Fruit fly (Drosophila melanogaster) whole organism, embryonic: Measurements from ENCODE around the gene CkIIbeta.

ENCODE experiments used
- CG11085 ChIP-seq: fragments of 200-800 bp; sonication (Bioruptor generic); IDR thresholded peaks from 2 replicates; pipeline ENCODE4 v1.3.6; 2022; ENCODE audit warnings: missing biosample characterization, missing genetic modification characterization
- CG12391 ChIP-seq: fragments of 200-800 bp; sonication (Bioruptor generic); optimal IDR thresholded peaks from 3 replicates; lab custom pipeline; 2018; ENCODE audit warnings: missing biosample characterization, mild to moderate bottlenecking, missing genetic modification characterization, moderate library complexity
- CG13287 ChIP-seq: fragments of 200-800 bp; sonication (Bioruptor generic); IDR thresholded peaks from 2 replicates; pipeline ENCODE4 v1.3.6; 2022; ENCODE audit warnings: missing biosample characterization, missing genetic modification characterization; ENCODE audit not compliant: partially characterized antibody
- CG13624 ChIP-seq: fragments of 200-800 bp; sonication (Bioruptor generic); optimal IDR thresholded peaks from 2 replicates; lab custom pipeline; 2016; ENCODE audit warnings: missing biosample characterization, missing genetic modification characterization
- CG15514 ChIP-seq: fragments of 200-800 bp; sonication (Bioruptor generic); optimal IDR thresholded peaks from 3 replicates; lab custom pipeline; 2017; ENCODE audit warnings: missing biosample characterization, missing genetic modification characterization, mild to moderate bottlenecking, moderate library complexity, missing genetic modification reagents
- CG1603 ChIP-seq: fragments of 200-800 bp; sonication (Bioruptor generic); optimal IDR thresholded peaks from 2 replicates; lab custom pipeline; 2019; ENCODE audit warnings: missing biosample characterization, mild to moderate bottlenecking, missing genetic modification characterization, moderate library complexity
- CG17186 ChIP-seq: fragments of 200-800 bp; sonication (Bioruptor generic); optimal IDR thresholded peaks from 3 replicates; lab custom pipeline; 2017; ENCODE audit warnings: missing biosample characterization, missing genetic modification reagents, missing genetic modification characterization
- CG17385 ChIP-seq: fragments of 200-800 bp; sonication (Bioruptor generic); optimal IDR thresholded peaks from 3 replicates; lab custom pipeline; 2018; ENCODE audit warnings: missing biosample characterization, mild to moderate bottlenecking, missing genetic modification characterization
- CG18599 ChIP-seq: fragments of 200-800 bp; sonication (Bioruptor generic); optimal IDR thresholded peaks from 3 replicates; lab custom pipeline; 2017; ENCODE audit warnings: missing biosample characterization, missing genetic modification characterization, mild to moderate bottlenecking, moderate library complexity, missing genetic modification reagents
- CG2116 ChIP-seq: fragments of 200-800 bp; sonication (Bioruptor generic); optimal IDR thresholded peaks from 3 replicates; lab custom pipeline; 2018; ENCODE audit warnings: missing biosample characterization, mild to moderate bottlenecking, missing genetic modification characterization
- CG2129 ChIP-seq: fragments of 200-800 bp; sonication (Bioruptor generic); IDR thresholded peaks from 2 replicates; pipeline ENCODE4 v1.3.6; 2022; ENCODE audit warnings: missing biosample characterization, missing genetic modification characterization; ENCODE audit not compliant: partially characterized antibody
- CG3163 ChIP-seq: fragments of 200-800 bp; sonication (Bioruptor generic); optimal IDR thresholded peaks from 3 replicates; lab custom pipeline; 2016; ENCODE audit warnings: missing biosample characterization, missing genetic modification characterization
- CG43689 ChIP-seq: fragments of 200-800 bp; sonication (Bioruptor generic); IDR thresholded peaks from 2 replicates; pipeline ENCODE4 v1.3.6; 2022; ENCODE audit warnings: missing biosample characterization, missing genetic modification characterization
- CG4730 ChIP-seq: fragments of 200-800 bp; sonication (Bioruptor generic); IDR thresholded peaks from 2 replicates; pipeline ENCODE4 v1.3.6; 2022; ENCODE audit warnings: missing biosample characterization, missing genetic modification characterization
- CG7839 ChIP-seq: fragments of 200-800 bp; sonication (Bioruptor generic); optimal IDR thresholded peaks from 3 replicates; lab custom pipeline; 2018; ENCODE audit warnings: missing biosample characterization, mild to moderate bottlenecking, missing genetic modification characterization, moderate library complexity
- CG7928 ChIP-seq: fragments of 200-800 bp; sonication (Bioruptor generic); optimal IDR thresholded peaks from 2 replicates; lab custom pipeline; 2017; ENCODE audit warnings: missing biosample characterization, mild to moderate bottlenecking, missing genetic modification characterization
- CG8089 ChIP-seq: fragments of 200-800 bp; sonication (Bioruptor generic); optimal IDR thresholded peaks from 3 replicates; lab custom pipeline; 2016; ENCODE audit warnings: missing biosample characterization, missing genetic modification characterization
- CG8290 ChIP-seq, 3 experiments: fragments of 200-800 bp; sonication (Bioruptor generic); optimal IDR thresholded peaks; 2 replicates each; lab custom pipeline; 2016 to 2019; ENCODE audit warnings: missing biosample characterization in 3 of 3, missing genetic modification characterization in 3 of 3, mild to moderate bottlenecking in 2 of 3, moderate library complexity in 1 of 3
- CG9609 ChIP-seq: fragments of 200-800 bp; sonication (Bioruptor generic); optimal IDR thresholded peaks from 3 replicates; lab custom pipeline; 2016; ENCODE audit warnings: missing biosample characterization, missing genetic modification characterization
- CG9876 ChIP-seq: fragments of 200-800 bp; sonication (Bioruptor generic); optimal IDR thresholded peaks from 2 replicates; lab custom pipeline; 2016; ENCODE audit warnings: missing biosample characterization, missing genetic modification characterization
- Camta ChIP-seq: fragments of 200-800 bp; sonication (Bioruptor generic); optimal IDR thresholded peaks from 2 replicates; lab custom pipeline; 2016; ENCODE audit warnings: missing biosample characterization, missing genetic modification characterization
- D19A ChIP-seq: fragments of 200-800 bp; optimal IDR thresholded peaks from 3 replicates; lab custom pipeline; 2019; ENCODE audit warnings: missing biosample characterization, mild to moderate bottlenecking, missing genetic modification characterization, moderate library complexity
- Dek ChIP-seq: fragments of 200-800 bp; sonication (Bioruptor generic); optimal IDR thresholded peaks from 3 replicates; lab custom pipeline; 2019; ENCODE audit warnings: missing biosample characterization, mild to moderate bottlenecking, missing genetic modification characterization, moderate library complexity
- Dfd ChIP-seq, 2 experiments: fragments of >200 bp; optimal IDR thresholded peaks; 2 replicates each; lab custom pipeline; 2017; ENCODE audit warnings: missing biosample characterization in 2 of 2, missing genetic modification characterization in 2 of 2
- Doc3 ChIP-seq: fragments of 200-800 bp; sonication (Bioruptor generic); IDR thresholded peaks from 3 replicates; pipeline ENCODE4 v1.3.6; 2022; ENCODE audit warnings: missing biosample characterization, missing genetic modification characterization; ENCODE audit not compliant: partially characterized antibody
- E2f1 ChIP-seq: fragments of 200-800 bp; sonication (Bioruptor generic); IDR thresholded peaks from 2 replicates; pipeline ENCODE4 v1.3.6; 2022; ENCODE audit warnings: missing biosample characterization, missing genetic modification characterization
- Ets97D ChIP-seq: fragments of 200-800 bp; sonication (Bioruptor generic); optimal IDR thresholded peaks from 3 replicates; lab custom pipeline; 2016; ENCODE audit warnings: missing biosample characterization, missing genetic modification characterization
- HLH4C ChIP-seq: fragments of 200-800 bp; sonication (Bioruptor generic); IDR thresholded peaks from 3 replicates; pipeline ENCODE4 v1.3.6; 2022; ENCODE audit warnings: missing biosample characterization, missing genetic modification characterization; ENCODE audit not compliant: partially characterized antibody
- HmgZ ChIP-seq: fragments of 200-800 bp; sonication (Bioruptor generic); optimal IDR thresholded peaks from 2 replicates; lab custom pipeline; 2018; ENCODE audit warnings: missing biosample characterization, mild to moderate bottlenecking, missing genetic modification characterization
- Nf-YB ChIP-seq: fragments of 200-800 bp; sonication (Bioruptor generic); optimal IDR thresholded peaks from 3 replicates; lab custom pipeline; 2019; ENCODE audit warnings: missing biosample characterization, mild to moderate bottlenecking, missing genetic modification characterization, moderate library complexity
- Xrp1 ChIP-seq: fragments of 200-800 bp; sonication (Bioruptor generic); IDR thresholded peaks from 2 replicates; pipeline ENCODE4 v1.3.6; 2022; ENCODE audit warnings: missing biosample characterization, missing genetic modification characterization
- az2 ChIP-seq: fragments of 200-800 bp; sonication (Bioruptor generic); optimal IDR thresholded peaks from 3 replicates; lab custom pipeline; 2016; ENCODE audit warnings: missing biosample characterization, missing genetic modification characterization
- bcd ChIP-seq: fragments of 200-800 bp; sonication (Bioruptor generic); optimal IDR thresholded peaks from 2 replicates; lab custom pipeline; 2017; ENCODE audit warnings: missing biosample characterization, mild to moderate bottlenecking, missing genetic modification characterization
- chinmo ChIP-seq: fragments of 200-800 bp; sonication (Bioruptor generic); IDR thresholded peaks from 4 replicates; pipeline ENCODE4 v1.3.6; 2022; ENCODE audit warnings: missing biosample characterization, missing genetic modification characterization; ENCODE audit not compliant: partially characterized antibody
- crp ChIP-seq, 2 experiments: fragments of 200-800 bp; sonication (Bioruptor generic); optimal IDR thresholded peaks; 2 replicates in 1 of 2; 3 replicates in 1 of 2; lab custom pipeline; 2017; ENCODE audit warnings: missing biosample characterization in 2 of 2, missing genetic modification characterization in 2 of 2, mild to moderate bottlenecking in 1 of 2, moderate library complexity in 1 of 2
- da ChIP-seq: fragments of 200-800 bp; sonication (Bioruptor generic); optimal IDR thresholded peaks from 2 replicates; lab custom pipeline; 2016; ENCODE audit warnings: missing biosample characterization, missing genetic modification characterization
- fu2 ChIP-seq: fragments of 200-800 bp; sonication (Bioruptor generic); optimal IDR thresholded peaks from 2 replicates; lab custom pipeline; 2016; ENCODE audit warnings: missing biosample characterization, missing genetic modification characterization
- gfzf ChIP-seq: fragments of 200-800 bp; sonication (Bioruptor generic); optimal IDR thresholded peaks from 2 replicates; lab custom pipeline; 2016; ENCODE audit warnings: missing biosample characterization, mild to moderate bottlenecking, missing genetic modification characterization, moderate library complexity
- ind ChIP-seq: fragments of 200-800 bp; sonication (Bioruptor generic); optimal IDR thresholded peaks from 3 replicates; lab custom pipeline; 2016; ENCODE audit warnings: missing biosample characterization, missing genetic modification characterization
- jing ChIP-seq: fragments of 200-800 bp; sonication (Bioruptor generic); optimal IDR thresholded peaks from 2 replicates; lab custom pipeline; 2018; ENCODE audit warnings: missing biosample characterization, mild to moderate bottlenecking, missing genetic modification characterization
- lab ChIP-seq: fragments of 200-800 bp; sonication (Bioruptor generic); optimal IDR thresholded peaks from 3 replicates; lab custom pipeline; 2017; ENCODE audit warnings: missing biosample characterization, missing genetic modification characterization, mild to moderate bottlenecking, moderate library complexity, missing genetic modification reagents
- lilli ChIP-seq: fragments of 200-800 bp; sonication (Bioruptor generic); optimal IDR thresholded peaks from 3 replicates; lab custom pipeline; 2016; ENCODE audit warnings: missing biosample characterization, missing genetic modification characterization
- onecut ChIP-seq: fragments of 200-800 bp; sonication (Bioruptor generic); IDR thresholded peaks from 2 replicates; pipeline ENCODE4 v1.3.6; 2022; ENCODE audit warnings: missing biosample characterization, missing genetic modification characterization
- otp ChIP-seq: fragments of 200-800 bp; sonication (Bioruptor generic); IDR thresholded peaks from 3 replicates; pipeline ENCODE4, ENCODE4 v1.3.6; 2022; ENCODE audit warnings: missing biosample characterization, missing genetic modification characterization
- pb ChIP-seq: fragments of 200-800 bp; sonication (Bioruptor generic); optimal IDR thresholded peaks from 3 replicates; lab custom pipeline; 2016; ENCODE audit warnings: missing biosample characterization, missing genetic modification characterization
- pho ChIP-seq: fragments of 200-800 bp; sonication (Bioruptor generic); optimal IDR thresholded peaks from 2 replicates; lab custom pipeline; 2016; ENCODE audit warnings: missing biosample characterization, missing genetic modification characterization
- vvl ChIP-seq: fragments of 200-800 bp; sonication (Bioruptor generic); IDR thresholded peaks from 2 replicates; pipeline ENCODE4 v1.3.6; 2022; ENCODE audit warnings: missing biosample characterization, missing genetic modification characterization

The CkIIbeta gene

dm6 chrX:11792415-11793328 lies at the start of gene CkIIbeta (continued):
- TF ChIP-seq CG15514 (GFP tag; lab: Kevin White, UChicago) (peak; percentile 74), CG2129 (GFP tag; lab: Robert Waterston, UW) (peak; percentile 91), Dek (tag; lab: Kevin White, UChicago) (no peak), CG8089 (GFP tag; lab: Kevin White, UChicago) (peak; percentile 14), bcd (GFP tag; lab: Kevin White, UChicago) (peak; percentile 41), Ets97D (peak; percentile 85), CG12391 (peak; percentile 31), da (GFP tag; lab: Kevin White, UChicago) (peak; percentile 32), Dfd (GFP tag; optimal IDR thresholded peaks at IDR 0.05; lab: Kevin White, UChicago) (no peak), CG11085 (GFP tag; lab: Robert Waterston, UW) (no peak), otp (GFP tag; lab: Robert Waterston, UW) (no peak), pb (peak; percentile 63), CG17385 (GFP tag; lab: Kevin White, UChicago) (peak; percentile 95), pho (GFP tag; lab: Kevin White, UChicago) (peak; percentile 48), jing (GFP tag; lab: Kevin White, UChicago) (no peak), lab (GFP tag; lab: Kevin White, UChicago) (peak; percentile 23), D19A (tag; lab: Kevin White, UChicago) (no peak), CG17186 (peak; percentile 90), HmgZ (tag; lab: Kevin White, UChicago) (peak; percentile 17), CG13624 (GFP tag; lab: Kevin White, UChicago) (peak; percentile 63), onecut (GFP tag; lab: Robert Waterston, UW) (0 out of 2 replicates have a peak, but pooled peaks have one; percentile 14), Doc3 (GFP tag; lab: Robert Waterston, UW) (peak; percentile 89), CG7928 (GFP tag; lab: Kevin White, UChicago) (no peak), Xrp1 (GFP tag; lab: Robert Waterston, UW) (peak; percentile 37; the same call in 1 of the 2 replicates), Camta (GFP tag; lab: Kevin White, UChicago) (peak; percentile 52), CG8290 (GFP tag; optimal IDR thresholded peaks at IDR 0.05; lab: Kevin White, UChicago) (peak; percentile 84), CG8290 (tag; optimal IDR thresholded peaks at IDR 0.05; lab: Kevin White, UChicago) (peak in 1 of 2 experiments; percentile 83), CG43689 (GFP tag; lab: Robert Waterston, UW) (no peak), vvl (GFP tag; lab: Robert Waterston, UW) (peak; percentile 72), Nf-YB (GFP tag; lab: Kevin White, UChicago) (no peak), CG7839 (tag; lab: Kevin White, UChicago) (peak; percentile 16), CG18599 (GFP tag; lab: Kevin White, UChicago) (peak; percentile 46), CG3163 (peak; percentile 44), gfzf (GFP tag; lab: Kevin White, UChicago) (peak; percentile 73), ind (GFP tag; lab: Kevin White, UChicago) (peak; percentile 45), lilli (peak; percentile 63), CG9609 (GFP tag; lab: Kevin White, UChicago) (peak; percentile 40), crp (GFP tag; optimal IDR thresholded peaks at IDR 0.05; lab: Kevin White, UChicago) (peak in 1 of 2 experiments; percentile 17), CG4730 (GFP tag; lab: Robert Waterston, UW) (no peak), HLH4C (GFP tag; lab: Robert Waterston, UW) (peak; percentile 93), E2f1 (GFP tag; lab: Robert Waterston, UW) (peak; percentile 36; the same call in 1 of the 2 replicates), CG13287 (GFP tag; lab: Robert Waterston, UW) (peak; percentile 92), az2 (peak; percentile 1), CG9876 (GFP tag; lab: Kevin White, UChicago) (peak; percentile 29), chinmo (GFP tag; lab: Robert Waterston, UW) (peak; percentile 85; the same call in 2 of the 4 replicates), CG1603 (tag; lab: Kevin White, UChicago) (peak; percentile 81), CG2116 (GFP tag; lab: Kevin White, UChicago) (peak; percentile 98), fu2 (GFP tag; lab: Kevin White, UChicago) (peak; percentile 62)
